Worm (Caenorhabditis elegans): ENCODE data around the gene paml-1.

DNA sequence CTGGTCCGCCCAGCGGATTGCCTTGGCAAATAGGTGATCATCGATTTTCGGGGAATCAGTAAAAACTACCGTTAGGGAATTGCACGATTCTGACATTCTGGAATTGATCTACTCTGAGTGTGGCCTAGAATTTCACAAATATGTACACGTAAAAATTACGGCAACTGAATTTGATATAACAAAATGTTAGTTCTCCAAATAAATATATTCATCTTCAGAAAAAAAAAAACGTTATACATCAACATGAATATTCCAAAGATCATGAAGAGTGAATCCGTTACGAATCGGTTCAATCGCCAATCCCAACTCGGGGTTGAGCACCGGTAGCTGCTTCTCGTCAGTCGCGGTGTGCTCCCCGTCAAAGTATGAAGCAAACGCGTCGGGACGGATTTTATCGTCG, 24.8 kb upstream of the paml-1 start, which contains the start of gene rip-1:
- TF ChIP-seq nhr-11 (tag; optimal IDR thresholded peaks at IDR 0.05), result no peak
- TF ChIP-seq lin-39 (tag; optimal IDR thresholded peaks at IDR 0.05), result no peak
- no peak for TF ChIP-seq nhr-129 (tag; optimal IDR thresholded peaks at IDR 0.05)
- TF ChIP-seq ZK546.5 (tag; optimal IDR thresholded peaks at IDR 0.05), result no peak
- no peak for TF ChIP-seq alr-1 (tag; optimal IDR thresholded peaks at IDR 0.05)
- TF ChIP-seq ama-1 (optimal IDR thresholded peaks at IDR 0.05), result no peak
- TF ChIP-seq snpc-4 (tag; optimal IDR thresholded peaks at IDR 0.05), result no peak
- TF ChIP-seq lsy-2 (tag; optimal IDR thresholded peaks at IDR 0.05), result no peak
- TF ChIP-seq nhr-21 (tag; optimal IDR thresholded peaks at IDR 0.05), result no peak
- no peak for TF ChIP-seq skn-1 (tag; optimal IDR thresholded peaks at IDR 0.05)
- no peak for TF ChIP-seq ceh-82 (tag; optimal IDR thresholded peaks at IDR 0.05)
- TF ChIP-seq blmp-1 (tag; optimal IDR thresholded peaks at IDR 0.05; ENCODE audit: insufficient read depth), result no peak
- no peak for TF ChIP-seq elt-1 (tag; optimal IDR thresholded peaks at IDR 0.05)

Measured in whole organism, L2 larva.